Worm (Caenorhabditis elegans) whole organism, dauer: ENCODE data around the gene drd-1.

Experiments
- unc-62 ChIP-seq: sonication (generic microtip); optimal IDR thresholded peaks from 2 replicates; lab custom pipeline; 2017; ENCODE audit warnings: missing biosample characterization, missing genetic modification reagents, missing genetic modification characterization

The drd-1 gene

ce11 chrII:8385561-8385960 is 2.3 kb upstream of the drd-1 start:
- TF ChIP-seq unc-62 (GFP tag; lab: Kevin White, UChicago), result no peak

DNA sequence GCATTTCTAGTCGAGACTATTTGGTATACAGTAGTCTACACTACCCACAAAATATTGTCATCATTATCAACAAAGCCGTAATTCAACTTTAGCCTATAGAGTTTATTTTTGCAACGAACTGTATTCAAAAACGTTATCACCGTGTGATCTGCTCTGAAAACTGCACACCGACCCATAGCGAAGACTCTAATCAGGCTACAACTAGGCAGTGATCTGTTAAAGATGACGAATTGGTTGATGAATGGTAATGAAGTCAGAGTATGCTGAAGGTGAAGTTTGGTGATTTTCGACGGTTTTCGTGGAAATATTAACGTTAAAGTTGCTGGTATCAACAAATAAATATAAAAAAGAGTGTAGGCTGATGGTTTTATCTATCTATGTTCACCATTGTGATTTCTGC is 954 bp upstream of the drd-1 start:
- TF ChIP-seq unc-62 (GFP tag; lab: Kevin White, UChicago), result no peak

- no peak for TF ChIP-seq unc-62 (GFP tag; lab: Kevin White, UChicago)
These were observed 2.9 kb downstream of the drd-1 start, which contains the start of gene F49E12.10 for ce11 chrII:8390751-8391150. TSS of gene F49E12.10 (plus strand) at chrII:8391051.

ce11 chrII:8392215-8392614 is 4.4 kb downstream of the drd-1 start:
- TF ChIP-seq unc-62 (GFP tag; lab: Kevin White, UChicago), result no peak

DNA sequence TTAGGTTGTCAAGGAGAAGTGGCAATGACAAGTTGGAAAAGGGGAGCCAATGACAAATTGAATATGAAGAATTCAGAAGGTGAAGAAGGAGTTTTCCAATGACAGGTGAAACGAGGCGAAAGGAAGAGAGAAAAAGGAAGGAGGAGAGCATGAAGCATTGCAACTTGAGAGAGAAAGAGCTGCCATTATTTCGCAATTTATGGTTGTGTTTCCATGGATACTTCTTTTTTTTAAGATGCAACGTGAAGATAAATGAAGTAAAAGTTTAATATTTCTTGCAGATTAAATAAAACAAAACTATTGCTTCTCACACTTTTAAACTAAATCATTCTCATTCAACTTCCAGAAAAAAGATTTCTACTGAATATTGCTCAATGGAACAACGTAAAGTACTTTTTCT is 6.4 kb downstream of the drd-1 start, which contains the start of gene F49E12.8:
Gene F49E12.8 (minus strand): TSS at position 101 of the 400 bp plus-strand sequence.
- TF ChIP-seq unc-62 (GFP tag; lab: Kevin White, UChicago), result no peak

DNA sequence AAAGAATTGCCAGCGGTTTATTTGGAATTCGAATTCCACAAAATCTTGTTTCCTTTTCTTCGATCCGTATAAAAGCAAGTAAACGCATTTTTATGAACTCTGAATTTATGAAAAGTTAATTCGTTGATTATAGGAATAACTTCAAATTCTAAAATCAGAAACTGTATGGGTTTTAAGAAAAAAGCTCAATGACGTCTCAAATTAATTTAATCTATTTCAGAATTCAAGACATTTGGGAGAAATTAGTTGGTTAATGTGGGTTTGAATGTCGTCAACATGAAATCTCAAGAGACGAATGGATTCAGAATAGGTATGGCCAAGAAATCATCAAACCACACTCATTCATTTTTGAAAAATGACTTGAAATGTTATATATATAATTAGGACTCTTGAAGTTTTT is 8.2 kb downstream of the drd-1 start, which contains the start of gene F49E12.7:
Gene F49E12.7 (minus strand): TSS at position 101 of the 400 bp plus-strand sequence.
- TF ChIP-seq unc-62 (GFP tag; lab: Kevin White, UChicago), result no peak

DNA sequence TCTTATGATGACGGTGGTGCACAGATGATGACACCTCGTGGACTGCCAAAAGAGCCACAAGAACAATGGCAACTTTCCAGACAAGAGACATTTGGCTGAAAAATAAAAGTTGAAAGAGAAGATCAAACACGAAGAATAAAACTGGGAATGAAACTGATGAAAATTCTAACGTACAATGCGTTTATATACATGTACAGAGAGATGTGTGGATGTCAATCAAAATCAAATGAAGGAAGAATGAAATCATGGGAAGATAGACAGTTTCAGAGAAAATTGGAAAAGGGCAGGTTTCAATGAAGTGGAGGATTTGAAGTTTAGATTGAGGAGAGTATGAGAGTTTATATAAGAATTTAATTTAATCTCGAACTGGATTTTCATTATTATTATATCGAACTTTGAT is 11.2 kb downstream of the drd-1 start, which contains the start of gene dod-23:
Gene dod-23 (minus strand): TSS at position 101 of the 400 bp plus-strand sequence.
- no peak for TF ChIP-seq unc-62 (GFP tag; lab: Kevin White, UChicago)

ce11 chrII:8399997-8400396 is 12.1 kb downstream of the drd-1 start:
- no peak for TF ChIP-seq unc-62 (GFP tag; lab: Kevin White, UChicago)

- TF ChIP-seq unc-62 (GFP tag; lab: Kevin White, UChicago), result no peak
These were observed 16.9 kb downstream of the drd-1 start, which contains the start of gene skpo-1 for ce11 chrII:8404748-8405147. TSS of gene skpo-1 (minus strand) at chrII:8404848.

DNA sequence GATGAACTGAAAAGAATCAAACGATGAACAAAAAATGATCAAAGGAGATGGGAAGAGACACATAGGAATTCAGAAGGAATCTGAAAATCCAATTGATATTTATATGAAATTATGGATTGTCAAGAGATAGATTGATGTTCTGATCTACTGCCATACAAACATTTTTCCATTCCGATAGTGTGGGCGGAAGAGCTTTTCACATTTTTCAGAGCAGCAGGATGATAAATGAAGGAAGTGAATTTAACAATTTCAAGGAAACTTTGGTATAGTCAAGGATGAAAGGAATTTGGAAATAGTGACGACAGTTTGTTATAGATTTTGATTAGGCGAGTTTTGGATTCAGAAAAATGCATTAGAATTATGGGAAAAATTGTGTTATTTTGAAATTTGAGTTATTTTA is 17.5 kb downstream of the drd-1 start, which contains the start of gene ubc-24:
Gene ubc-24 (plus strand): TSS at position 301 of the 400 bp plus-strand sequence.
- no peak for TF ChIP-seq unc-62 (GFP tag; lab: Kevin White, UChicago)

DNA sequence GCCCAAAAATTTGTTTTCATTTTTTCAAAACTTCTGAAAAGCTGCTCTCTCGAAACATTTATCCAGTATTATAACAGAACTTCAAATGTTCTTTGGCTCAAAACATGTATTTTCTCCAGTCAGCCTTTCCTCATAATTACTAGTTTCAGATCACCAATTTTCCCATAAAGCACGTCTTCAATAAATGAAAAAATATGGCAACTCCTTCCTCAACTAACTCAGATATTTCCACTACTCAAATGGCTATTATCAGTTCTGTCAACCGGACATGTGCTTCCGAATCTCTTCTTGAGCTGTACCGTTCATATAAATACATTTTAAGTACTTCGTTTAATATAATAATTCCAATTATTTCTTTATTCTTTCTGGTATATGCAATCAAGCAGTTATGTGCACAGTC is 19.6 kb downstream of the drd-1 start, which contains the start of gene sra-13:
Gene sra-13 (plus strand): TSS at position 195 of the 400 bp plus-strand sequence.
- TF ChIP-seq unc-62 (GFP tag; lab: Kevin White, UChicago), result no peak

DNA sequence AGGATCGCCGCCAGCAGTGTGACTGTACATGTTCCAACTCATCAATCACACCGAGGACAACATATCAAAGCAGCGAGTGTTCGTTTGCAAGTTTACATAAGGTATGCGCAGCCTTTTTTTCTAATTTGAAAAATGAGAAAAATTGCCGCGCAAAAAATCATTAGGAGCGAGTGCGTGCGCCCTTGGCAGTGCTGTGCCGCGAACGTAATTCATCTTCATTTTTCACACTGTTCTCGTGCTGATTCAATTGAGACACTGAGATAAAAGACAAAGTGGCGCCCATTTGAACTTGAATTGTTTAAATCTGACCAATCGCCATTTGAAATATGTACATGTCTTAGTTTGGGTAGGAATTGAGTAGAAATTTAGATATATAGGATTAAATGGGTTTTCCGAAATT is 21.7 kb downstream of the drd-1 start:
- TF ChIP-seq unc-62 (GFP tag; lab: Kevin White, UChicago), result no peak

DNA sequence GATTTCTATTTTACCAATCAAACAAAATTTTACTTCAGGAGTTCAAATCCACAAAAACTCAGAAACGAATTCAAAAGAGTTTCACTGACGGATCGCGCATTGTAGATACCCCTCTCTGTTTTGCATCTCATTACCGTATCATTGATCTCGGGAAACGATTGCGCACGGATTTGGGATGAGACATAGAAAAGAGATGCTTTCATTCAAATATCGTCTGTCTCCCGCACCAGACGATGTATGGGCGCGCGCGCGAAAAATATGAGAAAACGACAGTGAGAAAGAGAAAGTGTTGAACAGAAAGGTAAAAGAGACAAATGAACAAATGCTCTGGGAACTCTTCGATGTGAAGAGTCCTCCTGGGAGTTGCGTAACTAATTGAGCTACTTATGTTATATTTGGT is 23.2 kb downstream of the drd-1 start:
- TF ChIP-seq unc-62 (GFP tag; lab: Kevin White, UChicago), result no peak

DNA sequence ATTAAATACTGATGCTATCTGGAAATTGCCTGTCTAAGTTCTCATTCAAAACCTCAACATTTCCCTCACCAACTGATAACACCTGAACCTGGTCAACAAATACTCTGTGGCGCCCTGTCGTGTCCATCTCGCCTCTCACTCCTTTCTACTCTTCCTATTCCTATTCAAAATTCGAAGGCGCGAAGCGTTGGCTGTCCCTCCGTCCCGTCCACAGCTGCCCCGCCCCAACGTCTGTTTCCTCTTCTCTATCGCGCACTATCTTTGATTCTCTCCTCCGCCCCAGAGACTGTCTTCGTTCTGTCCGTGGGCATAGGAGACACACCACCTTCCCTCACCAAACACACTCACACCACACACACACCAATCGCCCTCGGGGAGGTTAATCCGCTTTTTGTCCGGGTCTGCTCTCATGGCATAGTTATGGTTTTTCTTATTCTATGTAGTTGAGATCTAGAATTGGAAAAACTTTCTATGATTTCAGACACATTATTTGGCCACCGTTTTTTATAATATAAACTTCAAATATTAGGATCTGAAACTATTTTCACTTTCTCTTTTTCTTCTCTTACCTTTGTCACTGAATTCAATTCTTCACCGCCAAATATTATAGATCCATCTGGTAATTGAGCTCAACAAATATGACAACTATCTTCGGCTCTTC is 24.3 kb downstream of the drd-1 start, which contains the start of gene efl-3:
Gene efl-3 (plus strand): TSS at position 611 of the 661 bp plus-strand sequence.
- TF ChIP-seq unc-62 (GFP tag; lab: Kevin White, UChicago), result no peak

ce11 chrII:8412935-8413334 is 25.1 kb downstream of the drd-1 start:
- no peak for TF ChIP-seq unc-62 (GFP tag; lab: Kevin White, UChicago)

DNA sequence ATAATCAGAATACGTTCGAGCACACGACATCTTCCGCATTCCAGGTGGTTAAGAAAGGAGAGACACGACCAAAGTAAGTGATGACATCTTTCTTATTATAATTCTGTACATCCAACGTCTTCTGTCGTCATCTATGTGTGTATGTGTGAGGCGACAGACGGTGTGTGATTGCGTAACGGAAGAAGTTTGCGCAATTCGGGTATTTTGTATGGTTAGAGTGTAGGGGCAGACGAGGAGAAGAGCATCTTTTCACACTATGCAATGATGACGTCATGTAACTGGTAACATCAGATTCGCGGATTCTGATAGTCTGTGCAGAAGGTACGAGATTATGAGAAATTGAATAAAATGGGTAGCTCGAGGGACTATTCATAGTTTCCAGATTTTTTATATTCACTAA is 27.2 kb downstream of the drd-1 start:
- no peak for TF ChIP-seq unc-62 (GFP tag; lab: Kevin White, UChicago)
